Worm (Caenorhabditis elegans): ENCODE data around the gene F36H5.13.

- TF ChIP-seq ztf-29 (GFP tag; IDR thresholded peaks at IDR 0.05) (no peak), ztf-23 (GFP tag; IDR thresholded peaks at IDR 0.05) (no peak), flt-1 (GFP tag; IDR thresholded peaks at IDR 0.05) (no peak), med-1 (GFP tag; optimal IDR thresholded peaks at IDR 0.05; ENCODE audit: insufficient read depth) (no peak), klf-2 (GFP tag; conservative IDR thresholded peaks at IDR 0.05) (no peak), T22C8.4 (GFP tag; IDR thresholded peaks at IDR 0.05) (no peak), ref-1 (GFP tag; conservative IDR thresholded peaks at IDR 0.05) (no peak), cog-1 (tag; optimal IDR thresholded peaks at IDR 0.05) (no peak)
Observed at ce11 chrII:1756582-1756981, 6.3 kb upstream of the F36H5.13 start, which contains the start of gene fbxb-53.

Measured in whole organism, midembryonic.